Worm (Caenorhabditis elegans): ENCODE data around the gene Y38H6C.15.

- no peak for TF ChIP-seq ceh-45 (GFP tag; IDR thresholded peaks at IDR 0.05)
- TF ChIP-seq C08G9.2 (tag; optimal IDR thresholded peaks at IDR 0.05): no peak
- TF ChIP-seq unc-86 (tag; optimal IDR thresholded peaks at IDR 0.05): no peak
- no peak for TF ChIP-seq fkh-10 (GFP tag; optimal IDR thresholded peaks at IDR 0.05)
- TF ChIP-seq nhr-11 (tag; optimal IDR thresholded peaks at IDR 0.05): no peak
- TF ChIP-seq gmeb-2 (tag; optimal IDR thresholded peaks at IDR 0.05): no peak
- TF ChIP-seq ceh-9 (tag; optimal IDR thresholded peaks at IDR 0.05): no peak
- no peak for TF ChIP-seq ceh-22 (tag; optimal IDR thresholded peaks at IDR 0.05)
Observed at ce11 chrV:20566454-20566853, 30.3 kb upstream of the Y38H6C.15 start, which contains the start of gene F26F2.3.
